Worm (Caenorhabditis elegans) whole organism, young adult: Measurements from ENCODE around the gene T13G4.1.

Experiments used
- B0019.2 ChIP-seq: fragments of 200-800 bp; sonication (Bioruptor generic); conservative IDR thresholded peaks from 2 replicates; pipeline ENCODE4 v1.3.6; 2022; ENCODE audit warnings: missing genetic modification reagents, missing genetic modification characterization, missing compliant biosample characterization
- F49E8.2 ChIP-seq: sonication (generic microtip); optimal IDR thresholded peaks from 3 replicates; lab custom pipeline; 2017; ENCODE audit warnings: missing genetic modification characterization, mild to moderate bottlenecking, missing compliant biosample characterization, antibody characterized with exemption, moderate library complexity; ENCODE audit not compliant: insufficient read depth
- F55B11.4 ChIP-seq: sonication (generic microtip); optimal IDR thresholded peaks from 2 replicates; lab custom pipeline; 2016; ENCODE audit warnings: missing compliant biosample characterization, missing genetic modification characterization, borderline replicate concordance; ENCODE audit not compliant: insufficient read depth
- K11D2.4 ChIP-seq: fragments of 200-800 bp; sonication (Bioruptor generic); IDR thresholded peaks from 2 replicates; pipeline ENCODE4 v1.3.6; 2022; ENCODE audit warnings: missing genetic modification reagents, missing genetic modification characterization, missing compliant biosample characterization
- Y53F4B.3 ChIP-seq: fragments of 200-800 bp; sonication (Bioruptor generic); IDR thresholded peaks from 2 replicates; pipeline ENCODE4 v1.3.6; 2022; ENCODE audit warnings: missing genetic modification reagents, missing genetic modification characterization, missing compliant biosample characterization
- Y56A3A.18 ChIP-seq: fragments of 200-800 bp; sonication (Bioruptor generic); IDR thresholded peaks from 2 replicates; pipeline ENCODE4 v1.3.6; 2022; ENCODE audit warnings: missing genetic modification reagents, missing genetic modification characterization, missing compliant biosample characterization
- ZK185.1 ChIP-seq: sonication (generic microtip); optimal IDR thresholded peaks from 2 replicates; lab custom pipeline; 2016; ENCODE audit warnings: mild to moderate bottlenecking, missing genetic modification characterization, missing compliant biosample characterization; ENCODE audit not compliant: poor library complexity, severe bottlenecking
- ama-1 ChIP-seq, 3 experiments: fragments of 150-350 bp in 1 of 3; sonication (generic microtip) in 2 of 3; optimal IDR thresholded peaks; 2 replicates each; lab custom pipeline; 2014 to 2018; ENCODE audit warnings: missing biosample characterization in 2 of 3, missing genetic modification characterization in 2 of 3, missing genetic modification reagents in 2 of 3
- atf-7 ChIP-seq: sonication (generic microtip); optimal IDR thresholded peaks from 2 replicates; lab custom pipeline; 2017; ENCODE audit warnings: mild to moderate bottlenecking, missing genetic modification characterization, missing compliant biosample characterization
- attf-5 ChIP-seq: fragments of 200-800 bp; sonication (Bioruptor generic); optimal IDR thresholded peaks from 2 replicates; lab custom pipeline; 2018; ENCODE audit warnings: mild to moderate bottlenecking, missing genetic modification characterization, missing compliant biosample characterization
- bed-1 ChIP-seq: fragments of 200-800 bp; sonication (Bioruptor generic); IDR thresholded peaks from 2 replicates; pipeline ENCODE4 v1.3.6; 2022; ENCODE audit warnings: missing genetic modification reagents, missing genetic modification characterization, missing compliant biosample characterization
- cebp-1 ChIP-seq, 2 experiments: fragments of 200-800 bp in 1 of 2; sonication (Bioruptor generic) in 1 of 2; sonication (generic microtip) in 1 of 2; IDR thresholded peaks in 1 of 2; optimal IDR thresholded peaks in 1 of 2; 2 replicates each; pipeline versions ENCODE4 v1.3.6 to Lab custom; 2017 to 2022; ENCODE audit warnings: missing compliant biosample characterization in 2 of 2, missing genetic modification characterization in 2 of 2, mild to moderate bottlenecking in 1 of 2, missing genetic modification reagents in 1 of 2, moderate library complexity in 1 of 2
- ceh-27 ChIP-seq: fragments of 200-800 bp; sonication (Bioruptor generic); optimal IDR thresholded peaks from 2 replicates; lab custom pipeline; 2018; ENCODE audit warnings: mild to moderate bottlenecking, missing genetic modification characterization, moderate library complexity, missing compliant biosample characterization
- ceh-58 ChIP-seq: fragments of 200-800 bp; sonication (Bioruptor generic); IDR thresholded peaks from 2 replicates; pipeline ENCODE4 v1.3.6; 2022; ENCODE audit warnings: missing genetic modification characterization, missing compliant biosample characterization
- dpff-1 ChIP-seq: sonication (generic microtip); optimal IDR thresholded peaks from 2 replicates; lab custom pipeline; 2017; ENCODE audit warnings: mild to moderate bottlenecking, missing genetic modification characterization, missing compliant biosample characterization
- efl-1 ChIP-seq: fragments of 150-350 bp; optimal IDR thresholded peaks from 2 replicates; lab custom pipeline; 2014; ENCODE audit warnings: missing biosample characterization, missing genetic modification reagents, missing genetic modification characterization
- hlh-26 ChIP-seq: fragments of 200-800 bp; sonication (Bioruptor generic); conservative IDR thresholded peaks from 2 replicates; pipeline ENCODE4 v1.3.6; 2022; ENCODE audit warnings: missing genetic modification reagents, missing genetic modification characterization, missing compliant biosample characterization
- hsf-1 ChIP-seq: fragments of 200-800 bp; sonication (Bioruptor generic); IDR thresholded peaks from 2 replicates; pipeline ENCODE4 v1.3.6; 2022; ENCODE audit warnings: missing genetic modification reagents, missing genetic modification characterization, missing compliant biosample characterization
- lag-1 ChIP-seq: fragments of 200-800 bp; sonication (Bioruptor generic); IDR thresholded peaks from 2 replicates; pipeline ENCODE4 v1.3.6; 2022; ENCODE audit warnings: missing genetic modification reagents, missing genetic modification characterization, missing compliant biosample characterization
- lin-35 ChIP-seq, 3 experiments: fragments of 150-350 bp in 2 of 3; sonication (generic microtip) in 1 of 3; optimal IDR thresholded peaks; 2 replicates each; lab custom pipeline; 2014 to 2018; ENCODE audit warnings: missing biosample characterization in 3 of 3, missing genetic modification characterization in 3 of 3, missing genetic modification reagents in 3 of 3
- lin-54 ChIP-seq: fragments of 200-800 bp; sonication (Bioruptor generic); optimal IDR thresholded peaks from 2 replicates; lab custom pipeline; 2018; ENCODE audit warnings: mild to moderate bottlenecking, missing genetic modification characterization, missing compliant biosample characterization
- lsl-1 ChIP-seq: fragments of 200-800 bp; sonication (Bioruptor generic); optimal IDR thresholded peaks from 2 replicates; lab custom pipeline; 2018; ENCODE audit warnings: mild to moderate bottlenecking, missing genetic modification characterization, moderate library complexity, missing compliant biosample characterization
- lsy-27 ChIP-seq: sonication (generic microtip); optimal IDR thresholded peaks from 2 replicates; lab custom pipeline; 2017; ENCODE audit warnings: missing genetic modification characterization, mild to moderate bottlenecking, missing compliant biosample characterization, antibody characterized with exemption, missing genotype, borderline replicate concordance; ENCODE audit not compliant: insufficient read depth
- madf-6 ChIP-seq: fragments of 200-800 bp; sonication (Bioruptor generic); IDR thresholded peaks from 2 replicates; pipeline ENCODE4 v1.3.6; 2022; ENCODE audit warnings: missing genetic modification reagents, missing genetic modification characterization, missing compliant biosample characterization
- nhr-120 ChIP-seq: fragments of 200-800 bp; sonication (Bioruptor generic); IDR thresholded peaks from 2 replicates; pipeline ENCODE4 v1.3.6; 2022; ENCODE audit warnings: missing genetic modification characterization, missing compliant biosample characterization
- nhr-179 ChIP-seq: sonication (generic microtip); optimal IDR thresholded peaks from 2 replicates; lab custom pipeline; 2016; ENCODE audit warnings: mild to moderate bottlenecking, missing genetic modification characterization, missing compliant biosample characterization
- nhr-27 ChIP-seq: fragments of 200-800 bp; sonication (Bioruptor generic); optimal IDR thresholded peaks from 2 replicates; lab custom pipeline; 2018; ENCODE audit warnings: mild to moderate bottlenecking, missing genetic modification characterization, moderate library complexity, missing compliant biosample characterization
- sea-2 ChIP-seq: fragments of 200-800 bp; sonication (Bioruptor generic); IDR thresholded peaks from 2 replicates; pipeline ENCODE4 v1.3.6; 2022; ENCODE audit warnings: missing genetic modification characterization, missing compliant biosample characterization
- tbx-9 ChIP-seq: sonication (generic microtip); optimal IDR thresholded peaks from 2 replicates; lab custom pipeline; 2016; ENCODE audit warnings: borderline replicate concordance, missing genetic modification characterization, inconsistent platforms, missing compliant biosample characterization
- tlf-1 ChIP-seq: fragments of 200-800 bp; sonication (Bioruptor generic); optimal IDR thresholded peaks from 2 replicates; lab custom pipeline; 2018; ENCODE audit warnings: mild to moderate bottlenecking, missing genetic modification characterization, missing compliant biosample characterization
- unc-130 ChIP-seq: sonication (generic microtip); optimal IDR thresholded peaks from 2 replicates; lab custom pipeline; 2016; ENCODE audit warnings: missing genetic modification reagents, missing genetic modification characterization, missing compliant biosample characterization
- unc-62 ChIP-seq: fragments of 150-350 bp; optimal IDR thresholded peaks from 2 replicates; lab custom pipeline; 2014; ENCODE audit warnings: missing biosample characterization, missing genetic modification reagents, missing genetic modification characterization
- zfh-2 ChIP-seq: fragments of 200-800 bp; sonication (Bioruptor generic); conservative IDR thresholded peaks from 2 replicates; pipeline ENCODE4 v1.3.6; 2022; ENCODE audit warnings: missing genetic modification reagents, missing genetic modification characterization, missing compliant biosample characterization
- ztf-26 ChIP-seq: sonication (generic microtip); optimal IDR thresholded peaks from 2 replicates; lab custom pipeline; 2017; ENCODE audit warnings: missing genetic modification characterization, missing compliant biosample characterization
- ztf-3 ChIP-seq: fragments of 200-800 bp; sonication (Bioruptor generic); optimal IDR thresholded peaks from 2 replicates; lab custom pipeline; 2018; ENCODE audit warnings: mild to moderate bottlenecking, missing genetic modification characterization, missing compliant biosample characterization
- ztf-6 ChIP-seq: fragments of 200-800 bp; sonication (Bioruptor generic); IDR thresholded peaks from 2 replicates; pipeline ENCODE4 v1.3.6; 2022; ENCODE audit warnings: missing genetic modification reagents, missing genetic modification characterization, missing compliant biosample characterization

The T13G4.1 gene

ce11 chrX:1167234-1167633 is 25.7 kb upstream of the T13G4.1 start:
- TF ChIP-seq attf-5 (GFP tag; lab: Kevin White, UChicago) (no peak), unc-130 (no peak), madf-6 (GFP tag; lab: Robert Waterston, UW) (no peak), bed-1 (no peak), nhr-179 (tag; lab: Kevin White, UChicago) (no peak), hlh-26 (GFP tag; lab: Robert Waterston, UW) (no peak), lin-54 (GFP tag; lab: Kevin White, UChicago) (no peak), lsl-1 (GFP tag; lab: Kevin White, UChicago) (no peak), ZK185.1 (tag; lab: Kevin White, UChicago) (no peak), sea-2 (GFP tag; lab: Robert Waterston, UW) (no peak), ztf-26 (tag; lab: Kevin White, UChicago) (no peak), ceh-27 (no peak)
- TF ChIP-seq, all 124 proteins: peak for 0

ce11 chrX:1171617-1172016 is 21.3 kb upstream of the T13G4.1 start:
- no peak for TF ChIP-seq tbx-9 (tag; lab: Kevin White, UChicago)
- TF ChIP-seq cebp-1 (GFP tag; IDR thresholded peaks at IDR 0.05; lab: Robert Waterston, UW), result no peak
- no peak for TF ChIP-seq cebp-1 (tag; optimal IDR thresholded peaks at IDR 0.05; lab: Kevin White, UChicago)
- TF ChIP-seq Y53F4B.3 (GFP tag; lab: Robert Waterston, UW), result no peak
- no peak for TF ChIP-seq F55B11.4 (tag; lab: Kevin White, UChicago)
- TF ChIP-seq ztf-3 (GFP tag; lab: Kevin White, UChicago), result no peak
- no peak for TF ChIP-seq hsf-1
- TF ChIP-seq B0019.2 (GFP tag; lab: Robert Waterston, UW), result no peak
- no peak for TF ChIP-seq tlf-1 (GFP tag; lab: Kevin White, UChicago)
- no peak for TF ChIP-seq efl-1 (GFP tag; lab: Kevin White, UChicago)
- TF ChIP-seq F49E8.2 (tag; lab: Kevin White, UChicago), result no peak
- TF ChIP-seq ama-1 (optimal IDR thresholded peaks at IDR 0.05; lab: Kevin White, UChicago), result no peak
- TF ChIP-seq ama-1 (GFP tag; optimal IDR thresholded peaks at IDR 0.05; lab: Kevin White, UChicago), result no peak
- TF ChIP-seq ztf-6 (GFP tag; lab: Robert Waterston, UW), result no peak
- TF ChIP-seq zfh-2 (GFP tag; lab: Robert Waterston, UW), result no peak
- TF ChIP-seq nhr-120 (GFP tag; lab: Robert Waterston, UW), result no peak
- no peak for TF ChIP-seq Y56A3A.18 (GFP tag; lab: Robert Waterston, UW)

- TF ChIP-seq lsy-27 (tag; lab: Kevin White, UChicago) (no peak), K11D2.4 (no peak), zfh-2 (GFP tag; lab: Robert Waterston, UW) (peak; percentile 68)
- TF ChIP-seq, all 124 proteins: peak for 1
Measured at ce11 chrX:1172024-1172423, 20.9 kb upstream of the T13G4.1 start.

ce11 chrX:1179984-1180383 is 13.0 kb upstream of the T13G4.1 start, which contains the start of gene hot-8:
Gene hot-8, plus strand, starts transcription at chrX:1180284.
- TF ChIP-seq lag-1 (GFP tag; lab: Robert Waterston, UW) (no peak), lin-35 (GFP tag; optimal IDR thresholded peaks at IDR 0.05; lab: Kevin White, UChicago) (no peak), madf-6 (GFP tag; lab: Robert Waterston, UW) (no peak), atf-7 (tag; lab: Kevin White, UChicago) (no peak), B0019.2 (GFP tag; lab: Robert Waterston, UW) (no peak), tlf-1 (GFP tag; lab: Kevin White, UChicago) (no peak), dpff-1 (tag; lab: Kevin White, UChicago) (no peak), unc-62 (GFP tag; lab: Kevin White, UChicago) (no peak), ceh-58 (GFP tag; lab: Robert Waterston, UW) (no peak), nhr-27 (tag; lab: Kevin White, UChicago) (no peak), F55B11.4 (tag; lab: Kevin White, UChicago) (no peak)
